Fruit fly (Drosophila melanogaster) whole organism, prepupa: Measurements from ENCODE around the gene CG15034.

Source experiments
- Blimp-1 ChIP-seq: fragments of 200-800 bp; sonication (Bioruptor generic); optimal IDR thresholded peaks from 3 replicates; lab custom pipeline; 2017; ENCODE audit warnings: missing biosample characterization, missing genetic modification characterization, mild to moderate bottlenecking, moderate library complexity, missing genetic modification reagents
- CG10631 ChIP-seq: fragments of 200-800 bp; sonication (Bioruptor generic); optimal IDR thresholded peaks from 2 replicates; lab custom pipeline; 2016; ENCODE audit warnings: missing biosample characterization, missing genetic modification characterization
- CG10669 ChIP-seq: fragments of 200-800 bp; sonication (Bioruptor generic); optimal IDR thresholded peaks from 3 replicates; lab custom pipeline; 2018; ENCODE audit warnings: missing biosample characterization, mild to moderate bottlenecking, missing genetic modification characterization, moderate library complexity
- CG11294 ChIP-seq: fragments of 200-800 bp; sonication (Bioruptor generic); IDR thresholded peaks from 2 replicates; pipeline ENCODE4 v1.3.6; 2022; ENCODE audit warnings: missing biosample characterization, missing genetic modification characterization
- CG16779 ChIP-seq: fragments of 200-800 bp; sonication (Bioruptor generic); optimal IDR thresholded peaks from 3 replicates; lab custom pipeline; 2017; ENCODE audit warnings: missing biosample characterization, mild to moderate bottlenecking, missing genetic modification characterization
- CG31627 ChIP-seq: fragments of 200-800 bp; sonication (Bioruptor generic); optimal IDR thresholded peaks from 3 replicates; lab custom pipeline; 2016; ENCODE audit warnings: missing biosample characterization, missing genetic modification characterization
- CG32006 ChIP-seq: fragments of 200-800 bp; sonication (Bioruptor generic); optimal IDR thresholded peaks from 3 replicates; lab custom pipeline; 2017; ENCODE audit warnings: missing biosample characterization, mild to moderate bottlenecking, missing genetic modification characterization
- CG34406 ChIP-seq: fragments of 200-800 bp; sonication (Bioruptor generic); optimal IDR thresholded peaks from 3 replicates; lab custom pipeline; 2016; ENCODE audit warnings: missing biosample characterization, missing genetic modification characterization
- CG3919 ChIP-seq: fragments of 200-800 bp; sonication (Bioruptor generic); optimal IDR thresholded peaks from 3 replicates; lab custom pipeline; 2016; ENCODE audit warnings: missing biosample characterization, missing genetic modification characterization
- CG6163 ChIP-seq: fragments of 200-800 bp; sonication (Bioruptor generic); IDR thresholded peaks from 3 replicates; pipeline ENCODE4 v1.3.6; 2022; ENCODE audit warnings: missing biosample characterization, missing genetic modification characterization
- CG6792 ChIP-seq: fragments of 200-800 bp; sonication (Bioruptor generic); optimal IDR thresholded peaks from 3 replicates; lab custom pipeline; 2016; ENCODE audit warnings: missing biosample characterization, missing genetic modification characterization
- CG8119 ChIP-seq: fragments of 200-800 bp; sonication (Bioruptor generic); IDR thresholded peaks from 3 replicates; pipeline ENCODE4 v1.3.6; 2022; ENCODE audit warnings: missing biosample characterization, missing genetic modification characterization
- CG8319 ChIP-seq: fragments of 200-800 bp; sonication (Bioruptor generic); optimal IDR thresholded peaks from 3 replicates; lab custom pipeline; 2016; ENCODE audit warnings: missing biosample characterization, missing genetic modification characterization
- CG8632 ChIP-seq: fragments of 200-800 bp; sonication (Bioruptor generic); optimal IDR thresholded peaks from 3 replicates; lab custom pipeline; 2016; ENCODE audit warnings: missing biosample characterization, missing genetic modification characterization
- CG9139 ChIP-seq: fragments of 200-800 bp; sonication (Bioruptor generic); optimal IDR thresholded peaks from 3 replicates; lab custom pipeline; 2017; ENCODE audit warnings: missing biosample characterization, mild to moderate bottlenecking, missing genetic modification characterization
- Eip75B ChIP-seq: fragments of 200-800 bp; sonication (Bioruptor generic); optimal IDR thresholded peaks from 3 replicates; lab custom pipeline; 2016; ENCODE audit warnings: missing biosample characterization, missing genetic modification characterization
- Eip78C ChIP-seq: fragments of 200-800 bp; sonication (Bioruptor generic); peaks from one replicate; lab custom pipeline; 2016; ENCODE audit warnings: missing biosample characterization, missing genetic modification characterization
- Ets21C ChIP-seq: fragments of 200-800 bp; sonication (Bioruptor generic); optimal IDR thresholded peaks from 3 replicates; lab custom pipeline; 2016; ENCODE audit warnings: missing biosample characterization, missing genetic modification characterization
- Ets96B ChIP-seq: fragments of 200-800 bp; optimal IDR thresholded peaks from 2 replicates; lab custom pipeline; 2019; ENCODE audit warnings: missing biosample characterization, mild to moderate bottlenecking, missing genetic modification characterization, moderate library complexity
- Hr38 ChIP-seq: sonication (Bioruptor generic); optimal IDR thresholded peaks from 2 replicates; lab custom pipeline; 2016; ENCODE audit warnings: missing biosample characterization, missing genetic modification characterization
- Hr39 ChIP-seq: fragments of 200-800 bp; sonication (Bioruptor generic); optimal IDR thresholded peaks from 2 replicates; lab custom pipeline; 2016; ENCODE audit warnings: missing biosample characterization, missing genetic modification characterization
- Hr4 ChIP-seq: fragments of 200-800 bp; sonication (Bioruptor generic); optimal IDR thresholded peaks from 3 replicates; lab custom pipeline; 2016; ENCODE audit warnings: missing biosample characterization, missing genetic modification characterization
- Lpt ChIP-seq: fragments of 200-800 bp; sonication (Bioruptor generic); optimal IDR thresholded peaks from 3 replicates; lab custom pipeline; 2016; ENCODE audit warnings: missing biosample characterization, missing genetic modification characterization
- Met ChIP-seq: fragments of 200-800 bp; sonication (Bioruptor generic); optimal IDR thresholded peaks from 3 replicates; lab custom pipeline; 2016; ENCODE audit warnings: missing biosample characterization, missing genetic modification characterization
- OdsH ChIP-seq: fragments of 200-800 bp; sonication (Bioruptor generic); optimal IDR thresholded peaks from 3 replicates; lab custom pipeline; 2016; ENCODE audit warnings: missing biosample characterization, missing genetic modification characterization
- Smox ChIP-seq: fragments of 200-800 bp; sonication (Bioruptor generic); optimal IDR thresholded peaks from 3 replicates; lab custom pipeline; 2016; ENCODE audit warnings: missing biosample characterization, missing genetic modification characterization
- Sox102F ChIP-seq: fragments of 200-800 bp; sonication (Bioruptor generic); optimal IDR thresholded peaks from 2 replicates; lab custom pipeline; 2016; ENCODE audit warnings: missing biosample characterization, mild to moderate bottlenecking, missing genetic modification characterization
- Sox14 ChIP-seq: fragments of 200-800 bp; sonication (Bioruptor generic); optimal IDR thresholded peaks from 3 replicates; lab custom pipeline; 2016; ENCODE audit warnings: missing biosample characterization, missing genetic modification characterization
- Sox15 ChIP-seq: fragments of 200-800 bp; sonication (Bioruptor generic); optimal IDR thresholded peaks from 3 replicates; lab custom pipeline; 2016; ENCODE audit warnings: missing biosample characterization, missing genetic modification characterization
- achi ChIP-seq: fragments of 200-800 bp; sonication (Bioruptor generic); optimal IDR thresholded peaks from 3 replicates; lab custom pipeline; 2016; ENCODE audit warnings: missing biosample characterization, missing genetic modification characterization
- acj6 ChIP-seq: fragments of 200-800 bp; sonication (Bioruptor generic); optimal IDR thresholded peaks from 3 replicates; lab custom pipeline; 2016; ENCODE audit warnings: missing biosample characterization, missing genetic modification characterization
- cyc ChIP-seq: fragments of 200-800 bp; sonication (Bioruptor generic); optimal IDR thresholded peaks from 3 replicates; lab custom pipeline; 2016; ENCODE audit warnings: missing biosample characterization, missing genetic modification characterization
- dsx ChIP-seq: fragments of 200-800 bp; optimal IDR thresholded peaks from 3 replicates; lab custom pipeline; 2019; ENCODE audit warnings: missing biosample characterization, mild to moderate bottlenecking, missing genetic modification characterization, moderate library complexity; ENCODE audit not compliant: poor library complexity, severe bottlenecking
- eg ChIP-seq: fragments of 200-800 bp; sonication (Bioruptor generic); IDR thresholded peaks from 3 replicates; pipeline ENCODE4 v1.3.6; 2022; ENCODE audit warnings: missing biosample characterization, missing genetic modification characterization
- esn ChIP-seq: fragments of 200-800 bp; sonication (Bioruptor generic); optimal IDR thresholded peaks from 2 replicates; lab custom pipeline; 2016; ENCODE audit warnings: missing biosample characterization, mild to moderate bottlenecking, missing genetic modification characterization, moderate library complexity
- fd59A ChIP-seq: fragments of 200-800 bp; sonication (Bioruptor generic); optimal IDR thresholded peaks from 2 replicates; lab custom pipeline; 2017; ENCODE audit warnings: missing biosample characterization, mild to moderate bottlenecking, missing genetic modification characterization, missing genetic modification reagents
- fd85E ChIP-seq: fragments of 200-800 bp; sonication (Bioruptor generic); optimal IDR thresholded peaks from 3 replicates; lab custom pipeline; 2016; ENCODE audit warnings: missing biosample characterization, missing genetic modification characterization
- fkh ChIP-seq: fragments of 200-800 bp; sonication (Bioruptor generic); optimal IDR thresholded peaks from 3 replicates; lab custom pipeline; 2017; ENCODE audit warnings: missing biosample characterization, mild to moderate bottlenecking, missing genetic modification characterization, moderate library complexity
- net ChIP-seq: fragments of 200-800 bp; sonication (Bioruptor generic); optimal IDR thresholded peaks from 3 replicates; lab custom pipeline; 2016; ENCODE audit warnings: missing biosample characterization, missing genetic modification characterization
- pdm3 ChIP-seq: fragments of 200-800 bp; sonication (Bioruptor generic); optimal IDR thresholded peaks from 3 replicates; lab custom pipeline; 2016; ENCODE audit warnings: missing biosample characterization, missing genetic modification characterization
- salr ChIP-seq, 2 experiments: fragments of 200-800 bp; sonication (Bioruptor generic); optimal IDR thresholded peaks; 3 replicates each; lab custom pipeline; 2016 to 2018; ENCODE audit warnings: missing biosample characterization in 2 of 2, missing genetic modification characterization in 2 of 2, mild to moderate bottlenecking in 1 of 2
- spab ChIP-seq: fragments of 200-800 bp; sonication (Bioruptor generic); optimal IDR thresholded peaks from 2 replicates; lab custom pipeline; 2017; ENCODE audit warnings: missing biosample characterization, mild to moderate bottlenecking, missing genetic modification characterization, missing genetic modification reagents
- svp ChIP-seq: fragments of 200-800 bp; sonication (Bioruptor generic); peaks from one replicate; lab custom pipeline; 2016; ENCODE audit warnings: missing biosample characterization, missing genetic modification characterization
- vri ChIP-seq: fragments of 200-800 bp; sonication (Bioruptor generic); optimal IDR thresholded peaks from 3 replicates; lab custom pipeline; 2016; ENCODE audit warnings: missing biosample characterization, mild to moderate bottlenecking, missing genetic modification characterization

The CG15034 gene

dm6 chrX:7338538-7338937 is 8.8 kb downstream of the CG15034 start (continued):
- TF ChIP-seq Hr39 (GFP tag; lab: Kevin White, UChicago) (peak; percentile 23), CG11294 (GFP tag; lab: Robert Waterston, UW) (no peak), Met (GFP tag; lab: Kevin White, UChicago) (peak; percentile 34), CG32006 (GFP tag; lab: Kevin White, UChicago) (peak; percentile 74), esn (GFP tag; lab: Kevin White, UChicago) (peak; percentile 55), Sox102F (GFP tag; lab: Kevin White, UChicago) (no peak), eg (GFP tag; lab: Robert Waterston, UW) (no peak), Blimp-1 (no peak), CG16779 (no peak), Eip75B (GFP tag; lab: Kevin White, UChicago) (no peak), dsx (GFP tag; lab: Kevin White, UChicago) (no peak)

dm6 chrX:7337975-7338374 is 9.3 kb downstream of the CG15034 start:
- TF ChIP-seq CG10631 (GFP tag; lab: Kevin White, UChicago) (no peak), CG6163 (GFP tag; lab: Robert Waterston, UW) (0 out of 3 replicates have a peak, but pooled peaks have one; percentile 41), esn (GFP tag; lab: Kevin White, UChicago) (no peak), Eip75B (GFP tag; lab: Kevin White, UChicago) (no peak), CG10669 (peak; percentile 26), fkh (no peak)

DNA sequence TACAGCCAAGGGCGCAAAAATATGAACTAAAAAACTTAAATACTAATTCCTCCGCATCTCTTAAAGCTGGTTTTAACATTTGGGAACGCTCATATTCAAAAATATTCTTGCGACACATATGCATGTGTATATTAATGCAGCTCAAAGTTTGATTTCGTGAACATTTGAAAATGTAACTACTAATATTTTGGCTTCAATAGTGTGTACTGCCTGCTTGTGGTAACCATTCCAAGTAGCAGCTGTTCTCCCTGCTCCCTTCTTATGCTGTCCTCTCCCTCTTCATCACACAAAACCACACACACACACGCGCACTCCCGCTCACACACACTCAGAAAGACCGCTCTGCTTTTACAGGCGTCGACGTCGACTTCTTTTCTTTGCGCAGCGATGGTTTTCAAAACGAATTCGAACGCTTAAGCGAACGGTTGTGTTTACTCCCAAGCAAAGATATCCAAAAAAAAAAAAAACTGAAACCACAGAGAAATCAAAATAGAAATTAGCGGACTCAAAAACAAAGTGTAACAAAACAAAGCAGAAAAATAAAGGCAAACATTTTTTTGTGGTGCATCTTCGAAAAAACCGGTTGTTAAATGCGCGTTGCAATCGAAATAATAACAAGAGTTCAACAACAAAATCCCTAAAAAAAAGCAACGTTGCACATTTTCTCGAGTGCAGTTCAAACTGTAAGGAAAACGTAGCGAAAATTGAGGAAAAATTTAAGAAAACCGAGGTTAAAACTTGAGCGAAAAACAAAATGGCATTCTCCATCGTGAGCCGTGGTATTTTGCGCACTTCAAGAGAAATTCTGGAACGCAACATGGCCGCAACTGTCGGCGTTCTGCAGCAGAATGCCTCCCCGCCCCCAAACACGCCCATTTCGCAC is 10.1 kb downstream of the CG15034 start, which contains the start of gene CBP:
TSS of gene CBP (plus strand) at position 391 of the 883 bp plus-strand sequence.
- TF ChIP-seq dsx (GFP tag; lab: Kevin White, UChicago), result peak; percentile 95
- peak; percentile 96 for TF ChIP-seq fd59A (GFP tag; lab: Kevin White, UChicago)
- TF ChIP-seq fd85E (GFP tag; lab: Kevin White, UChicago), result peak; percentile 89
- peak; percentile 93 for TF ChIP-seq CG9139 (GFP tag; lab: Kevin White, UChicago)
- peak; percentile 95 for TF ChIP-seq Hr39 (GFP tag; lab: Kevin White, UChicago)
- TF ChIP-seq Lpt (GFP tag; lab: Kevin White, UChicago), result peak; percentile 94
- peak; percentile 96 for TF ChIP-seq Met (GFP tag; lab: Kevin White, UChicago)
- peak; percentile 91 for TF ChIP-seq fkh
- TF ChIP-seq Hr38 (GFP tag; lab: Kevin White, UChicago), result peak; percentile 5
- TF ChIP-seq CG34406 (GFP tag; lab: Kevin White, UChicago), result peak; percentile 94
- TF ChIP-seq CG10631 (GFP tag; lab: Kevin White, UChicago), result peak; percentile 97
- peak; percentile 96 for TF ChIP-seq pdm3
- peak; percentile 95 for TF ChIP-seq spab (GFP tag; lab: Kevin White, UChicago)
- peak; percentile 95 for TF ChIP-seq eg (GFP tag; lab: Robert Waterston, UW)
- TF ChIP-seq CG3919, result peak; percentile 96
- TF ChIP-seq Sox14, result peak; percentile 97
- peak; percentile 92 for TF ChIP-seq CG8319 (GFP tag; lab: Kevin White, UChicago)
- peak; percentile 92 for TF ChIP-seq Ets21C
- TF ChIP-seq CG8119 (GFP tag; lab: Robert Waterston, UW), result peak; percentile 96
- TF ChIP-seq CG10669, result peak; percentile 97
- TF ChIP-seq OdsH, result peak; percentile 96
- TF ChIP-seq CG8632, result peak; percentile 95
- peak; percentile 96 for TF ChIP-seq CG32006 (GFP tag; lab: Kevin White, UChicago)
- peak; percentile 96 for TF ChIP-seq esn (GFP tag; lab: Kevin White, UChicago)
- peak; percentile 96 for TF ChIP-seq achi
- peak; percentile 90 for TF ChIP-seq vri
- peak; percentile 99 for TF ChIP-seq Eip78C (GFP tag; lab: Kevin White, UChicago)
- peak; percentile 95 for TF ChIP-seq Smox (GFP tag; lab: Kevin White, UChicago)
- peak; percentile 93 for TF ChIP-seq CG31627 (GFP tag; lab: Kevin White, UChicago)
- TF ChIP-seq salr (GFP tag; optimal IDR thresholded peaks at IDR 0.05; lab: Kevin White, UChicago), result peak; percentile 89 to 97
- peak; percentile 97 for TF ChIP-seq CG6792 (GFP tag; lab: Kevin White, UChicago)
- TF ChIP-seq net (GFP tag; lab: Kevin White, UChicago), result peak; percentile 94
- TF ChIP-seq Hr4 (GFP tag; lab: Kevin White, UChicago), result peak; percentile 96
- TF ChIP-seq Eip75B (GFP tag; lab: Kevin White, UChicago), result peak; percentile 97
- peak; percentile 97 for TF ChIP-seq Ets96B (tag; lab: Kevin White, UChicago)
- peak; percentile 95 for TF ChIP-seq cyc
- peak; percentile 91 for TF ChIP-seq Sox15 (GFP tag; lab: Kevin White, UChicago)
- TF ChIP-seq acj6, result peak; percentile 95
- peak; percentile 97 for TF ChIP-seq svp (GFP tag; lab: Kevin White, UChicago)
